Worm (Caenorhabditis elegans) whole organism, young adult: ENCODE data around the gene ttc-17.
"Not testable (repeated sequence)": the region's sequence is repeated elsewhere in the genome, so short reads cannot be mapped to it uniquely, and the experiment has no call there.

Experiments used
- B0261.1 ChIP-seq: sonication (generic microtip); optimal IDR thresholded peaks from 2 replicates; lab custom pipeline; 2016; ENCODE audit warnings: mild to moderate bottlenecking, missing genetic modification characterization, moderate library complexity, missing compliant biosample characterization
- B0336.3 ChIP-seq: fragments of 200-800 bp; sonication (Bioruptor generic); IDR thresholded peaks from 2 replicates; pipeline ENCODE4 v1.3.6; 2022; ENCODE audit warnings: missing genetic modification characterization, missing compliant biosample characterization
- F22D6.2 ChIP-seq: sonication (generic microtip); optimal IDR thresholded peaks from 2 replicates; lab custom pipeline; 2016; ENCODE audit warnings: mild to moderate bottlenecking, missing genetic modification characterization, missing compliant biosample characterization
- F33H1.4 ChIP-seq: fragments of 200-800 bp; sonication (Bioruptor generic); IDR thresholded peaks from 2 replicates; pipeline ENCODE4 v1.3.6; 2022; ENCODE audit warnings: missing genetic modification reagents, missing genetic modification characterization, missing compliant biosample characterization
- F52B5.7 ChIP-seq: sonication (generic microtip); optimal IDR thresholded peaks from 2 replicates; lab custom pipeline; 2016; ENCODE audit warnings: mild to moderate bottlenecking, missing genetic modification characterization, missing compliant biosample characterization
- F55B11.4 ChIP-seq: sonication (generic microtip); optimal IDR thresholded peaks from 2 replicates; lab custom pipeline; 2016; ENCODE audit warnings: missing compliant biosample characterization, missing genetic modification characterization, borderline replicate concordance; ENCODE audit not compliant: insufficient read depth
- Y53G8AR.9 ChIP-seq: fragments of 200-800 bp; sonication (Bioruptor generic); conservative IDR thresholded peaks from 2 replicates; pipeline ENCODE4 v1.3.6; 2022; ENCODE audit warnings: missing genetic modification reagents, missing genetic modification characterization, missing compliant biosample characterization
- Y56A3A.18 ChIP-seq: fragments of 200-800 bp; sonication (Bioruptor generic); IDR thresholded peaks from 2 replicates; pipeline ENCODE4 v1.3.6; 2022; ENCODE audit warnings: missing genetic modification reagents, missing genetic modification characterization, missing compliant biosample characterization
- Y79H2A.3 ChIP-seq: fragments of 200-800 bp; sonication (Bioruptor generic); conservative IDR thresholded peaks from 2 replicates; pipeline ENCODE4 v1.3.6; 2022; ENCODE audit warnings: missing genetic modification reagents, missing genetic modification characterization, missing compliant biosample characterization
- athp-1 ChIP-seq: sonication (generic microtip); optimal IDR thresholded peaks from 2 replicates; lab custom pipeline; 2017; ENCODE audit warnings: mild to moderate bottlenecking, missing genetic modification characterization, missing compliant biosample characterization
- attf-5 ChIP-seq: fragments of 200-800 bp; sonication (Bioruptor generic); optimal IDR thresholded peaks from 2 replicates; lab custom pipeline; 2018; ENCODE audit warnings: mild to moderate bottlenecking, missing genetic modification characterization, missing compliant biosample characterization
- cebp-1 ChIP-seq, 2 experiments: fragments of 200-800 bp in 1 of 2; sonication (Bioruptor generic) in 1 of 2; sonication (generic microtip) in 1 of 2; IDR thresholded peaks in 1 of 2; optimal IDR thresholded peaks in 1 of 2; 2 replicates each; pipeline versions ENCODE4 v1.3.6 to Lab custom; 2017 to 2022; ENCODE audit warnings: missing compliant biosample characterization in 2 of 2, missing genetic modification characterization in 2 of 2, mild to moderate bottlenecking in 1 of 2, missing genetic modification reagents in 1 of 2, moderate library complexity in 1 of 2
- ceh-91 ChIP-seq: fragments of 200-800 bp; sonication (Bioruptor generic); IDR thresholded peaks from 2 replicates; pipeline ENCODE4 v1.3.6; 2022; ENCODE audit warnings: missing genetic modification reagents, missing genetic modification characterization, missing compliant biosample characterization
- die-1 ChIP-seq: sonication (generic microtip); optimal IDR thresholded peaks from 2 replicates; lab custom pipeline; 2016; ENCODE audit warnings: missing genotype, mild to moderate bottlenecking, missing genetic modification characterization, missing compliant biosample characterization
- dox-1 ChIP-seq: fragments of 200-800 bp; sonication (Bioruptor generic); IDR thresholded peaks from 2 replicates; pipeline ENCODE4 v1.3.6; 2022; ENCODE audit warnings: missing genetic modification reagents, missing genetic modification characterization, missing compliant biosample characterization
- dpff-1 ChIP-seq: sonication (generic microtip); optimal IDR thresholded peaks from 2 replicates; lab custom pipeline; 2017; ENCODE audit warnings: mild to moderate bottlenecking, missing genetic modification characterization, missing compliant biosample characterization
- dpl-1 ChIP-seq: fragments of 150-350 bp; optimal IDR thresholded peaks from 2 replicates; lab custom pipeline; 2014; ENCODE audit warnings: missing biosample characterization, missing genetic modification reagents, missing genetic modification characterization
- gei-17 ChIP-seq: fragments of 200-800 bp; sonication (Bioruptor generic); optimal IDR thresholded peaks from 2 replicates; lab custom pipeline; 2018; ENCODE audit warnings: mild to moderate bottlenecking, missing genetic modification characterization, missing compliant biosample characterization
- him-1 ChIP-seq: sonication (generic microtip); optimal IDR thresholded peaks from 2 replicates; lab custom pipeline; 2016; ENCODE audit warnings: missing genotype, missing genetic modification reagents, missing genetic modification characterization, missing compliant biosample characterization
- hmg-1.2 ChIP-seq: fragments of 200-800 bp; sonication (Bioruptor generic); IDR thresholded peaks from 2 replicates; pipeline ENCODE4 v1.3.6; 2022; ENCODE audit warnings: missing genetic modification reagents, missing genetic modification characterization, missing compliant biosample characterization
- let-607 ChIP-seq, 2 experiments: fragments of 200-800 bp in 1 of 2; sonication (Bioruptor generic) in 1 of 2; sonication (generic microtip) in 1 of 2; optimal IDR thresholded peaks; 2 replicates each; lab custom pipeline; 2016 to 2018; ENCODE audit warnings: mild to moderate bottlenecking in 2 of 2, missing compliant biosample characterization in 2 of 2, missing genetic modification characterization in 2 of 2, moderate library complexity in 2 of 2, missing genotype in 1 of 2
- lin-26 ChIP-seq: fragments of 200-800 bp; sonication (Bioruptor generic); IDR thresholded peaks from 2 replicates; pipeline ENCODE4 v1.3.6; 2022; ENCODE audit warnings: missing genetic modification reagents, missing genetic modification characterization, missing compliant biosample characterization
- lir-1 ChIP-seq: fragments of 200-800 bp; sonication (Bioruptor generic); conservative IDR thresholded peaks from 2 replicates; pipeline ENCODE4 v1.3.6; 2022; ENCODE audit warnings: missing genetic modification reagents, missing genetic modification characterization, missing compliant biosample characterization
- madf-10 ChIP-seq: sonication (generic microtip); optimal IDR thresholded peaks from 2 replicates; lab custom pipeline; 2016; ENCODE audit warnings: mild to moderate bottlenecking, missing genetic modification characterization, missing compliant biosample characterization
- mcd-1 ChIP-seq: fragments of 200-800 bp; sonication (Bioruptor generic); IDR thresholded peaks from 2 replicates; pipeline ENCODE4 v1.3.6; 2022; ENCODE audit warnings: missing genetic modification reagents, missing genetic modification characterization, missing compliant biosample characterization
- nfya-1 ChIP-seq: sonication (generic microtip); optimal IDR thresholded peaks from 2 replicates; lab custom pipeline; 2017; ENCODE audit warnings: antibody characterized with exemption, missing compliant biosample characterization, missing genetic modification characterization, borderline replicate concordance; ENCODE audit not compliant: insufficient read depth
- nhr-120 ChIP-seq: fragments of 200-800 bp; sonication (Bioruptor generic); IDR thresholded peaks from 2 replicates; pipeline ENCODE4 v1.3.6; 2022; ENCODE audit warnings: missing genetic modification characterization, missing compliant biosample characterization
- nhr-179 ChIP-seq: sonication (generic microtip); optimal IDR thresholded peaks from 2 replicates; lab custom pipeline; 2016; ENCODE audit warnings: mild to moderate bottlenecking, missing genetic modification characterization, missing compliant biosample characterization
- nhr-90 ChIP-seq: sonication (generic microtip); optimal IDR thresholded peaks from 2 replicates; lab custom pipeline; 2016; ENCODE audit warnings: missing genotype, mild to moderate bottlenecking, missing genetic modification characterization, missing compliant biosample characterization
- rec-8 ChIP-seq, 2 experiments: sonication (generic microtip); optimal IDR thresholded peaks; 2 replicates each; lab custom pipeline; 2016; ENCODE audit warnings: mild to moderate bottlenecking in 2 of 2, missing genetic modification characterization in 2 of 2, missing genetic modification reagents in 2 of 2, missing genotype in 2 of 2, missing biosample characterization in 1 of 2, missing compliant biosample characterization in 1 of 2, moderate library complexity in 1 of 2
- repo-1 ChIP-seq: sonication (generic microtip); optimal IDR thresholded peaks from 2 replicates; lab custom pipeline; 2017; ENCODE audit warnings: mild to moderate bottlenecking, missing genetic modification characterization, missing compliant biosample characterization
- sdz-38 ChIP-seq: sonication (generic microtip); optimal IDR thresholded peaks from 2 replicates; lab custom pipeline; 2016; ENCODE audit warnings: missing genotype, missing genetic modification characterization, missing compliant biosample characterization
- snpc-4 ChIP-seq, 5 experiments: fragments of 150-350 bp in 1 of 5; sonication (generic microtip) in 4 of 5; optimal IDR thresholded peaks; 2 replicates each; lab custom pipeline; 2014 to 2018; ENCODE audit warnings: missing genetic modification characterization in 5 of 5, missing biosample characterization in 3 of 5, antibody characterized with exemption in 2 of 5, mild to moderate bottlenecking in 2 of 5, missing compliant biosample characterization in 2 of 5, missing genotype in 2 of 5, moderate library complexity in 2 of 5, missing genetic modification reagents in 1 of 5
- unc-130 ChIP-seq: sonication (generic microtip); optimal IDR thresholded peaks from 2 replicates; lab custom pipeline; 2016; ENCODE audit warnings: missing genetic modification reagents, missing genetic modification characterization, missing compliant biosample characterization
- xnd-1 ChIP-seq: sonication (generic microtip); optimal IDR thresholded peaks from 2 replicates; lab custom pipeline; 2016; ENCODE audit warnings: missing genotype, missing genetic modification reagents, missing genetic modification characterization, missing compliant biosample characterization
- ztf-18 ChIP-seq: sonication (generic microtip); optimal IDR thresholded peaks from 2 replicates; lab custom pipeline; 2016; ENCODE audit warnings: missing genotype, mild to moderate bottlenecking, missing genetic modification characterization, missing compliant biosample characterization
- ztf-22 ChIP-seq: fragments of 200-800 bp; sonication (Bioruptor generic); optimal IDR thresholded peaks from 2 replicates; lab custom pipeline; 2018; ENCODE audit warnings: mild to moderate bottlenecking, missing genetic modification characterization, moderate library complexity, missing compliant biosample characterization
- ztf-6 ChIP-seq: fragments of 200-800 bp; sonication (Bioruptor generic); IDR thresholded peaks from 2 replicates; pipeline ENCODE4 v1.3.6; 2022; ENCODE audit warnings: missing genetic modification reagents, missing genetic modification characterization, missing compliant biosample characterization

ttc-17 gene

DNA sequence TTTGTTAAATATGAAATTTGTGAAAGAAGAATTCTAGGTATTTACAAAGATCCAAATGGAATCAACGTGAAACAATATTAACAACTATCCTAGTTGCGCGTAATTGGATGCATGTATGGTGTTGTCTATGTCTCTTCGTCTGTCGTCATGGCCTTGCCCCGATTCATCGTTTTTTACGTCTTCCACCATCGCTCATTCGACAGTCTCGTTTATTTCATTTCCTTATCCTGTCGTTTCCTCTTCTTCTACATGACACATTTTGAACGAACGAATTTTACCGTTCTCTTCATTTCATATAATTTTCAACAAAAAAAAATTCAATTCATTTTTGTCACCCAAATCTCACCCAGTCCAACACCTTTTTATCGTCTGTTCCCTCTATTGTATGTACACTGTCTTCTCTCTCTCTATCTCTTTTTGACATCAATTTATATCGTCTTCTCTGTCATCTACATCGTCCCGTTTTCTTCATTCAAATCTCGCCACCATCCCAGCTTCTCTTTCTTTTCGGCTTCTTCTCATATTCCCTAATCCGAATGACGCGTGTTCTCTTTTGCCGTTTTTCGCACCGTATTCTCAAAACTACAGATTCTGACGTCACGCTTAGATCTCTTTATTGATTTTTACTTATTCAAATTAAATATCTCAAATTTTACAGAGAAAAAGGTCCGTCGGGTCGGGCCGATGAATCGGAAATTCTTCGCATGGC lies at the start of gene ttc-17:
Gene ttc-17, plus strand, starts transcription at position 659 of the 709 bp plus-strand sequence.
- peak; percentile 26 for TF ChIP-seq F52B5.7 (tag; lab: Kevin White, UChicago)
- TF ChIP-seq die-1 = no peak
- peak; percentile 50; the same call in 1 of the 2 replicates for TF ChIP-seq Y53G8AR.9 (GFP tag; lab: Robert Waterston, UW)
- no peak for TF ChIP-seq F55B11.4 (tag; lab: Kevin White, UChicago)
- 0 out of 2 replicates have a peak, but pooled peaks have one; percentile 61 for TF ChIP-seq Y56A3A.18 (GFP tag; lab: Robert Waterston, UW)
- TF ChIP-seq nhr-120 (GFP tag; lab: Robert Waterston, UW) = no peak

DNA sequence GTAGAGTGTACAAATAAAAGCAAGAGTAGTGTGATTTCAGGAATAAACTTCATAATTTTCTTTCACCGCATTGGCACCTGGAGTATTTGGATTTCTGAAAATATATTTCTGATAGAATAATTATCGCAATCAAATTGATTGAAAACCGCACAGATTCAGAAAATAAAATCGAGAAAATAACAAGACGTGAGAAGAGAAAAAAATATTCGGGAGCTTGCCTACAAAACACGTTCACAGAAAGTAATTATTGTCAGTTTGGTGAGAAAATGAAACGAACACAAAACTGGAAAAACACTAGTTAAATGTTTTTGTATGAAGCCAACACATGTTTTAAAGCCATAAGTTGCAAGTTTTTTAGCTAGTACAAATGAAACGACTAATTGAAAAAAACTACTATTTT lies 42.9 kb upstream of the ttc-17 start, which contains the start of gene mod-1:
Gene mod-1, minus strand, starts transcription at position 101 of the 400 bp plus-strand sequence.
- TF ChIP-seq attf-5 (GFP tag; lab: Kevin White, UChicago) = no peak
- TF ChIP-seq lir-1 = no peak
- TF ChIP-seq unc-130 (GFP tag; lab: Kevin White, UChicago) = no peak
- TF ChIP-seq lin-26 (GFP tag; lab: Robert Waterston, UW) = no peak
- TF ChIP-seq nhr-90 = no peak
- no peak for TF ChIP-seq athp-1 (tag; lab: Kevin White, UChicago)
- TF ChIP-seq dpff-1 (tag; lab: Kevin White, UChicago) = no peak

ce11 chrV:8922781-8923180 lies 34.1 kb upstream of the ttc-17 start, which contains the start of gene ttr-47:
TSS of gene ttr-47 (plus strand) at chrV:8923088.
- TF ChIP-seq mcd-1 = no peak
- no peak for TF ChIP-seq B0261.1 (tag; lab: Kevin White, UChicago)
- TF ChIP-seq rec-8 (tag; optimal IDR thresholded peaks at IDR 0.05; lab: Kevin White, UChicago) = no peak
- no peak for TF ChIP-seq him-1
- no peak for TF ChIP-seq dpl-1 (GFP tag; lab: Kevin White, UChicago)
- TF ChIP-seq nfya-1 (tag; lab: Kevin White, UChicago) = no peak
- no peak for TF ChIP-seq F22D6.2 (tag; lab: Kevin White, UChicago)
- no peak for TF ChIP-seq ceh-91 (GFP tag; lab: Robert Waterston, UW)
- no peak for TF ChIP-seq sdz-38 (tag; lab: Kevin White, UChicago)

DNA sequence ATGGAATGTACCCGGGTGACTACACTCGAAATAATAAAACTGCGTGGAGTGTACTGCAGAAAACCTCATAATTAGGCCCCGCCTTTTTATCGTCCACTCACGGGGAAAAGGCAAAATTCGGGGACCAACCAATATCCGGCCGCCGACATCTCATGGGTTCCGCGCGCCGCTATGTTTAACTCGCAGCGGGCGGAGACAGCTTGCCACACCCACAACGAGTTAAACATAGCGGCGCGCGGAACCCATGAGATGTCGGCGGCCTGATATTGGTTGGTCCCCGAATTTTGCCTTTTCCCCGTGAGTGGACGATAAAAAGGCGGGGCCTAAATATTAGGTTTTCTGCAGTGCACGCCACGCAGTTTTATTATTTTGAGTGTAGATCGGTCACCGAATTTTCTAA lies 32.9 kb upstream of the ttc-17 start:
- TF ChIP-seq hmg-1.2 (GFP tag; lab: Robert Waterston, UW) (0 out of 2 replicates have a peak, but pooled peaks have one; percentile 21), snpc-4 (tag; optimal IDR thresholded peaks at IDR 0.05; lab: Kevin White, UChicago) (peak in 3 of 4 experiments; percentile 2 to 92 (median 89))
- not testable (repeated sequence) for TF ChIP-seq snpc-4 (GFP tag; optimal IDR thresholded peaks at IDR 0.05; lab: Kevin White, UChicago)

DNA sequence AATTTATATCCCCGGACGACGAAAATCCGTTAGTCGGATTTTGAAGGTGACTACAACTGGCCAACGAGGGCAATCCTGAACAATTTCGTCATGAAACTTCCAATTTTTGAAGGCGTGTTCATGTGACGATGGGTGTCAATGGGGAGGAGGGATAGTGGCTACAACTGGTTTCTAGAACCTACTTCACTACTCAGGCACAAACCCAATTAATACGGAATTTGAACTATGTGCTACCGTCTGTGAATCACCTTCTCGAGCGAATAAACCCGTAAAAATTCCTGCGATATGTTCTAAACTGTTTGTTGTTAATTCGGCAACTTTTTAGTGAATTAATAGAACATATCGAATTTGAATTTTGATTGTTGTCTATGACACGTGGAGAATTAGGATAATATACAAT lies 29.1 kb upstream of the ttc-17 start:
- no peak for TF ChIP-seq F33H1.4 (GFP tag; lab: Robert Waterston, UW)
- no peak for TF ChIP-seq F55B11.4 (tag; lab: Kevin White, UChicago)
- TF ChIP-seq repo-1 = no peak
- TF ChIP-seq B0336.3 (GFP tag; lab: Robert Waterston, UW) = no peak

DNA sequence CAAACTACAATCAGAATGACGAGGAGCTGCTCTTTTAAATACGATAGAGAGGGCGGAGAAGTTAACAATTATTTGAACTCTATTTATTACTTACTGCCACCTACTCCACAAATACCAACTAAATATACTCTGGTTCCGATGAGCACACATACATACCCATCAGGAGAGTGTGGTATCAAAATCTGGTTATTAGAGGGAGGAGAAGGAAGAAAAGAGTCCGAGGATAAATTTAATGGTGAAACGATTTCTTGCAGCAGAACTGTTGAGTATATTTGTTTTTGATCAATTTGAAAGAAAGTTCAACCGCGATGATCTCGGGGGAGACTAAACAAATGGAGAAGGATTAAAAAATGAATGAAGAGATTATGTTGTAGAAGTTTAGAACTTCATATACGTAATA lies 27.9 kb upstream of the ttc-17 start, which contains the start of gene H14N18.4:
Gene H14N18.4, minus strand, starts transcription at position 12 of the 400 bp plus-strand sequence.
- TF ChIP-seq nhr-179 (no peak), dox-1 (GFP tag; lab: Robert Waterston, UW) (no peak), let-607 (tag; optimal IDR thresholded peaks at IDR 0.05; lab: Kevin White, UChicago) (no peak), Y79H2A.3 (GFP tag; lab: Robert Waterston, UW) (no peak), cebp-1 (GFP tag; IDR thresholded peaks at IDR 0.05; lab: Robert Waterston, UW) (no peak), cebp-1 (tag; optimal IDR thresholded peaks at IDR 0.05; lab: Kevin White, UChicago) (no peak), ztf-22 (no peak), ztf-6 (GFP tag; lab: Robert Waterston, UW) (no peak), gei-17 (GFP tag; lab: Kevin White, UChicago) (no peak), xnd-1 (tag; lab: Kevin White, UChicago) (no peak), ztf-18 (tag; lab: Kevin White, UChicago) (no peak), madf-10 (tag; lab: Kevin White, UChicago) (no peak), ceh-91 (GFP tag; lab: Robert Waterston, UW) (no peak)
